Fruit fly (Drosophila melanogaster) whole organism, embryonic: Measurements from ENCODE around the gene CG13921.

Experiments
- Asciz ChIP-seq: fragments of 200-800 bp; sonication (Bioruptor generic); optimal IDR thresholded peaks from 2 replicates; lab custom pipeline; 2017; ENCODE audit warnings: missing biosample characterization, mild to moderate bottlenecking, missing genetic modification characterization, missing genetic modification reagents
- C15 ChIP-seq: fragments of 200-800 bp; sonication (Bioruptor generic); IDR thresholded peaks from 3 replicates; pipeline ENCODE4 v1.3.6; 2022; ENCODE audit warnings: missing biosample characterization, missing genetic modification characterization
- CG10979 ChIP-seq: fragments of 200-800 bp; sonication (Bioruptor generic); optimal IDR thresholded peaks from 2 replicates; lab custom pipeline; 2018; ENCODE audit warnings: missing biosample characterization, mild to moderate bottlenecking, missing genetic modification characterization, moderate library complexity
- CG11696 ChIP-seq: fragments of 200-800 bp; sonication (Bioruptor generic); IDR thresholded peaks from 2 replicates; pipeline ENCODE4 v1.3.6; 2022; ENCODE audit warnings: missing biosample characterization, missing genetic modification characterization
- CG15073 ChIP-seq: fragments of 200-800 bp; sonication (Bioruptor generic); optimal IDR thresholded peaks from 2 replicates; lab custom pipeline; 2016; ENCODE audit warnings: missing biosample characterization, missing genetic modification characterization
- CG15696 ChIP-seq: fragments of 200-800 bp; sonication (Bioruptor generic); optimal IDR thresholded peaks from 2 replicates; lab custom pipeline; 2019; ENCODE audit warnings: missing biosample characterization, mild to moderate bottlenecking, missing genetic modification characterization, moderate library complexity
- CG16813 ChIP-seq: fragments of 200-800 bp; sonication (Bioruptor generic); IDR thresholded peaks from 3 replicates; pipeline ENCODE4 v1.3.6; 2022; ENCODE audit warnings: missing biosample characterization, missing genetic modification characterization; ENCODE audit not compliant: partially characterized antibody
- CG18619 ChIP-seq: fragments of 200-800 bp; sonication (Bioruptor generic); optimal IDR thresholded peaks from 3 replicates; lab custom pipeline; 2017; ENCODE audit warnings: missing biosample characterization, mild to moderate bottlenecking, missing genetic modification characterization
- CG2875 ChIP-seq: fragments of 200-800 bp; sonication (Bioruptor generic); optimal IDR thresholded peaks from 2 replicates; lab custom pipeline; 2017; ENCODE audit warnings: missing biosample characterization, mild to moderate bottlenecking, missing genetic modification characterization, missing genetic modification reagents
- CG30403 ChIP-seq: fragments of 200-800 bp; sonication (Bioruptor generic); optimal IDR thresholded peaks from 3 replicates; lab custom pipeline; 2016; ENCODE audit warnings: missing biosample characterization, missing genetic modification characterization
- CG3281 ChIP-seq: fragments of 200-800 bp; sonication (Bioruptor generic); optimal IDR thresholded peaks from 3 replicates; lab custom pipeline; 2017; ENCODE audit warnings: missing biosample characterization, mild to moderate bottlenecking, missing genetic modification characterization
- CG42726 ChIP-seq: fragments of 200-800 bp; sonication (Bioruptor generic); IDR thresholded peaks from 2 replicates; pipeline ENCODE4 v1.3.6; 2022; ENCODE audit warnings: missing biosample characterization, missing genetic modification characterization; ENCODE audit not compliant: partially characterized antibody
- CG4820 ChIP-seq: fragments of 200-800 bp; sonication (Bioruptor generic); optimal IDR thresholded peaks from 3 replicates; lab custom pipeline; 2016; ENCODE audit warnings: missing biosample characterization, missing genetic modification characterization
- CG5245 ChIP-seq: fragments of 200-800 bp; sonication (Bioruptor generic); optimal IDR thresholded peaks from 3 replicates; lab custom pipeline; 2016; ENCODE audit warnings: missing biosample characterization, missing genetic modification characterization
- CG6791 ChIP-seq: fragments of 200-800 bp; sonication (Bioruptor generic); IDR thresholded peaks from 3 replicates; pipeline ENCODE4 v1.3.6; 2022; ENCODE audit warnings: missing biosample characterization, missing genetic modification characterization; ENCODE audit not compliant: partially characterized antibody
- CG6854 ChIP-seq: fragments of 200-800 bp; sonication (Bioruptor generic); optimal IDR thresholded peaks from 3 replicates; lab custom pipeline; 2017; ENCODE audit warnings: missing biosample characterization, mild to moderate bottlenecking, missing genetic modification characterization
- CG7372 ChIP-seq: fragments of 200-800 bp; sonication (Bioruptor generic); IDR thresholded peaks from 2 replicates; pipeline ENCODE4 v1.3.6; 2022; ENCODE audit warnings: missing biosample characterization, missing genetic modification characterization
- CG8290 ChIP-seq, 3 experiments: fragments of 200-800 bp; sonication (Bioruptor generic); optimal IDR thresholded peaks; 2 replicates each; lab custom pipeline; 2016 to 2019; ENCODE audit warnings: missing biosample characterization in 3 of 3, missing genetic modification characterization in 3 of 3, mild to moderate bottlenecking in 2 of 3, moderate library complexity in 1 of 3
- CTCF ChIP-seq: fragments of 200-800 bp; sonication (Bioruptor generic); optimal IDR thresholded peaks from 2 replicates; lab custom pipeline; 2017; ENCODE audit warnings: missing biosample characterization, mild to moderate bottlenecking, missing genetic modification characterization, moderate library complexity
- D ChIP-seq, 2 experiments: fragments of 200-800 bp in 1 of 2; fragments of >200 bp in 1 of 2; sonication (Bioruptor generic) in 1 of 2; optimal IDR thresholded peaks; 2 replicates in 1 of 2; 3 replicates in 1 of 2; lab custom pipeline; 2017; ENCODE audit warnings: mild to moderate bottlenecking in 1 of 2, missing biosample characterization in 1 of 2, missing genetic modification characterization in 1 of 2, missing genetic modification reagents in 1 of 2
- Dref ChIP-seq: fragments of 200-800 bp; sonication (Bioruptor generic); IDR thresholded peaks from 2 replicates; pipeline ENCODE4 v1.3.6; 2022; ENCODE audit warnings: missing biosample characterization, missing genetic modification characterization
- E2f2 ChIP-seq: fragments of 200-800 bp; sonication (Bioruptor generic); IDR thresholded peaks from 2 replicates; pipeline ENCODE4 v1.3.6; 2022; ENCODE audit warnings: missing biosample characterization, missing genetic modification characterization
- Fer2 ChIP-seq: fragments of 200-800 bp; sonication (Bioruptor generic); optimal IDR thresholded peaks from 2 replicates; lab custom pipeline; 2018; ENCODE audit warnings: missing biosample characterization, mild to moderate bottlenecking, missing genetic modification characterization, moderate library complexity
- HLHmδ ChIP-seq: fragments of 200-800 bp; sonication (Bioruptor generic); optimal IDR thresholded peaks from 2 replicates; lab custom pipeline; 2018; ENCODE audit warnings: missing biosample characterization, mild to moderate bottlenecking, missing genetic modification characterization, moderate library complexity
- MTF-1 ChIP-seq: fragments of 200-800 bp; sonication (Bioruptor generic); optimal IDR thresholded peaks from 2 replicates; lab custom pipeline; 2018; ENCODE audit warnings: missing biosample characterization, mild to moderate bottlenecking, missing genetic modification characterization, borderline replicate concordance
- Mad ChIP-seq: fragments of 200-800 bp; sonication (Bioruptor generic); optimal IDR thresholded peaks from 2 replicates; lab custom pipeline; 2016; ENCODE audit warnings: missing biosample characterization, missing genetic modification characterization
- Side ChIP-seq: fragments of 200-800 bp; sonication (Bioruptor generic); optimal IDR thresholded peaks from 2 replicates; lab custom pipeline; 2016; ENCODE audit warnings: missing biosample characterization, missing genetic modification characterization
- Six4 ChIP-seq: fragments of 200-800 bp; sonication (Bioruptor generic); optimal IDR thresholded peaks from 2 replicates; lab custom pipeline; 2016; ENCODE audit warnings: missing biosample characterization, missing genetic modification characterization
- TFAM ChIP-seq: fragments of 200-800 bp; sonication (Bioruptor generic); optimal IDR thresholded peaks from 2 replicates; lab custom pipeline; 2017; ENCODE audit warnings: missing biosample characterization, missing genetic modification characterization, inconsistent platforms
- Xrp1 ChIP-seq: fragments of 200-800 bp; sonication (Bioruptor generic); IDR thresholded peaks from 2 replicates; pipeline ENCODE4 v1.3.6; 2022; ENCODE audit warnings: missing biosample characterization, missing genetic modification characterization
- bsh ChIP-seq, 2 experiments: fragments of 200-800 bp; sonication (Bioruptor generic); optimal IDR thresholded peaks; 2 replicates each; lab custom pipeline; 2017 to 2018; ENCODE audit warnings: mild to moderate bottlenecking in 2 of 2, missing biosample characterization in 2 of 2, missing genetic modification characterization in 2 of 2, moderate library complexity in 1 of 2
- cad ChIP-seq: fragments of >200 bp; optimal IDR thresholded peaks from 2 replicates; lab custom pipeline; 2017; ENCODE audit warnings: missing biosample characterization, missing genetic modification characterization
- crol ChIP-seq: fragments of 200-800 bp; sonication (Bioruptor generic); IDR thresholded peaks from 2 replicates; pipeline ENCODE4 v1.3.6; 2022; ENCODE audit warnings: missing biosample characterization, missing genetic modification characterization
- esg ChIP-seq: fragments of 200-800 bp; sonication (Bioruptor generic); conservative IDR thresholded peaks from 2 replicates; pipeline ENCODE4 v1.3.6; 2022; ENCODE audit warnings: missing biosample characterization, missing genetic modification characterization
- fd3F ChIP-seq: fragments of 200-800 bp; sonication (Bioruptor generic); optimal IDR thresholded peaks from 2 replicates; lab custom pipeline; 2018; ENCODE audit warnings: missing biosample characterization, mild to moderate bottlenecking, missing genetic modification characterization, moderate library complexity
- gem ChIP-seq: fragments of 200-800 bp; sonication (Bioruptor generic); optimal IDR thresholded peaks from 2 replicates; lab custom pipeline; 2019; ENCODE audit warnings: missing biosample characterization, mild to moderate bottlenecking, missing genetic modification characterization, moderate library complexity
- gfzf ChIP-seq: fragments of 200-800 bp; sonication (Bioruptor generic); optimal IDR thresholded peaks from 2 replicates; lab custom pipeline; 2016; ENCODE audit warnings: missing biosample characterization, mild to moderate bottlenecking, missing genetic modification characterization, moderate library complexity
- ham ChIP-seq: fragments of 200-800 bp; sonication (Bioruptor generic); IDR thresholded peaks from 2 replicates; pipeline ENCODE4 v1.3.6; 2022; ENCODE audit warnings: missing biosample characterization, missing genetic modification characterization
- jing ChIP-seq: fragments of 200-800 bp; sonication (Bioruptor generic); optimal IDR thresholded peaks from 2 replicates; lab custom pipeline; 2018; ENCODE audit warnings: missing biosample characterization, mild to moderate bottlenecking, missing genetic modification characterization
- knrl ChIP-seq: fragments of 200-800 bp; sonication (Bioruptor generic); IDR thresholded peaks from 3 replicates; pipeline ENCODE4 v1.3.6; 2022; ENCODE audit warnings: missing biosample characterization, missing genetic modification characterization; ENCODE audit not compliant: partially characterized antibody
- lab ChIP-seq: fragments of 200-800 bp; sonication (Bioruptor generic); optimal IDR thresholded peaks from 3 replicates; lab custom pipeline; 2017; ENCODE audit warnings: missing biosample characterization, missing genetic modification characterization, mild to moderate bottlenecking, moderate library complexity, missing genetic modification reagents
- luna ChIP-seq: fragments of 200-800 bp; sonication (Bioruptor generic); optimal IDR thresholded peaks from 2 replicates; lab custom pipeline; 2016; ENCODE audit warnings: missing biosample characterization, missing genetic modification characterization
- pfk ChIP-seq: fragments of 200-800 bp; sonication (Bioruptor generic); optimal IDR thresholded peaks from 2 replicates; lab custom pipeline; 2018; ENCODE audit warnings: missing biosample characterization, mild to moderate bottlenecking, missing genetic modification characterization, moderate library complexity
- sens-2 ChIP-seq: fragments of 200-800 bp; sonication (Bioruptor generic); IDR thresholded peaks from 2 replicates; pipeline ENCODE4 v1.3.6; 2022; ENCODE audit warnings: missing biosample characterization, missing genetic modification characterization
- ssp ChIP-seq: fragments of 200-800 bp; sonication (Bioruptor generic); IDR thresholded peaks from 2 replicates; pipeline ENCODE4 v1.3.6; 2022; ENCODE audit warnings: missing biosample characterization, missing genetic modification characterization
- tin ChIP-seq: fragments of 200-800 bp; sonication (Bioruptor generic); optimal IDR thresholded peaks from 3 replicates; lab custom pipeline; 2016; ENCODE audit warnings: missing biosample characterization, missing genetic modification characterization
- toy ChIP-seq: fragments of 200-800 bp; sonication (Bioruptor generic); IDR thresholded peaks from 2 replicates; pipeline ENCODE4 v1.3.6; 2022; ENCODE audit warnings: missing biosample characterization, missing genetic modification characterization
- zen ChIP-seq: fragments of 200-800 bp; sonication (Bioruptor generic); optimal IDR thresholded peaks from 3 replicates; lab custom pipeline; 2018; ENCODE audit warnings: missing biosample characterization, mild to moderate bottlenecking, missing genetic modification characterization, moderate library complexity

CG13921 gene

dm6 chr3L:1741655-1742551 is 4.8 kb upstream of the CG13921 start (continued):
- TF ChIP-seq tin (no peak), CG2875 (GFP tag; lab: Kevin White, UChicago) (no peak), CG8290 (GFP tag; optimal IDR thresholded peaks at IDR 0.05; lab: Kevin White, UChicago) (no peak), CG8290 (tag; optimal IDR thresholded peaks at IDR 0.05; lab: Kevin White, UChicago) (peak in 1 of 2 experiments; percentile 30), D (optimal IDR thresholded peaks at IDR 0.05; lab: Kevin White, UChicago) (no peak), D (GFP tag; optimal IDR thresholded peaks at IDR 0.05; lab: Kevin White, UChicago) (no peak), Xrp1 (GFP tag; lab: Robert Waterston, UW) (no peak), jing (no peak), CG11696 (no peak), C15 (GFP tag; lab: Robert Waterston, UW) (no peak), Fer2 (tag; lab: Kevin White, UChicago) (no peak), gem (tag; lab: Kevin White, UChicago) (peak; percentile 8), Mad (GFP tag; lab: Kevin White, UChicago) (no peak), toy (GFP tag; lab: Robert Waterston, UW) (no peak), CG16813 (GFP tag; lab: Robert Waterston, UW) (no peak), CG30403 (GFP tag; lab: Kevin White, UChicago) (no peak), gfzf (GFP tag; lab: Kevin White, UChicago) (no peak), CG7372 (GFP tag; lab: Robert Waterston, UW) (no peak), CG5245 (GFP tag; lab: Kevin White, UChicago) (no peak), MTF-1 (GFP tag; lab: Kevin White, UChicago) (no peak), Asciz (GFP tag; lab: Kevin White, UChicago) (peak; percentile 37), CG10979 (no peak), CG3281 (GFP tag; lab: Kevin White, UChicago) (no peak), knrl (no peak), CG15073 (GFP tag; lab: Kevin White, UChicago) (no peak), crol (no peak; the same call in 1 of the 2 replicates), cad (no peak), CG18619 (no peak), CG42726 (GFP tag; lab: Robert Waterston, UW) (no peak), CG6791 (GFP tag; lab: Robert Waterston, UW) (no peak; the same call in 2 of the 3 replicates), pfk (GFP tag; lab: Kevin White, UChicago) (peak; percentile 25), luna (GFP tag; lab: Kevin White, UChicago) (no peak), E2f2 (GFP tag; lab: Robert Waterston, UW) (no peak), ham (GFP tag; lab: Robert Waterston, UW) (no peak), bsh (GFP tag; optimal IDR thresholded peaks at IDR 0.05; lab: Kevin White, UChicago) (no peak), lab (GFP tag; lab: Kevin White, UChicago) (peak; percentile 40), Side (no peak), CG4820 (GFP tag; lab: Kevin White, UChicago) (no peak), esg (GFP tag; lab: Robert Waterston, UW) (no peak), CTCF (GFP tag; lab: Kevin White, UChicago) (no peak), Dref (GFP tag; lab: Robert Waterston, UW) (peak; percentile 21), zen (tag; lab: Kevin White, UChicago) (no peak), sens-2 (GFP tag; lab: Robert Waterston, UW) (no peak), fd3F (GFP tag; lab: Kevin White, UChicago) (no peak), CG15696 (tag; lab: Kevin White, UChicago) (no peak), ssp (GFP tag; lab: Robert Waterston, UW) (no peak), CG6854 (GFP tag; lab: Kevin White, UChicago) (peak; percentile 29), Six4 (GFP tag; lab: Kevin White, UChicago) (no peak), TFAM (GFP tag; lab: Kevin White, UChicago) (no peak), HLHmδ (GFP tag; lab: Kevin White, UChicago) (no peak)
